Fruit fly (Drosophila melanogaster): ENCODE measurements around the gene CG3558.

Gene CG3558

dm6 chr2L:3022986-3023385 lies 30.3 kb downstream of the CG3558 start, which contains the start of the genes alpha4GT1 and Prp40:
Gene alpha4GT1, minus strand, starts transcription at chr2L:3023141.
Gene Prp40, plus strand, starts transcription at chr2L:3023226.
- TF ChIP-seq CG17801 (GFP tag; optimal IDR thresholded peaks at IDR 0.05; ENCODE audit: partially characterized antibody) = peak; percentile 38

DNA sequence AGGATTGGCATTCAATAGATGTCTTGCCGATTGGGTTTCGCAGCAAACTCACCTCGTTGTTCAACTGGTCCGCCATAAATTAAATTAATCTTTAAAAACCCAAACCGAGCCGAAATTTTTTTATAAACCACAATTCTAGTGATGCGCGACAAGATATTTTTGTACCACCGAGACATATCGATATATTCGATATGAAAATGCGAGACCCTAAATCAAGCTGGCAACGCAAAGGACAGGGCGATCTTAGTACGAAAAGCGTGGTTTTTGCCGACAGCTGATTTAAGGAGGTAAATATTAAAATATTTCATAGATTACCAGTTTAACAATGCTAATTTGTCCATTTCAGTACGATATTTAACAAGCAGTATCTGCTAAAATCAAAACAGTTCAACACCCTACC lies 36.3 kb downstream of the CG3558 start, which contains the start of the genes Sf3b2 and CG17219:
TSS of gene Sf3b2 (minus strand) at position 157 of the 400 bp plus-strand sequence.
TSS of gene CG17219 (plus strand) at position 242 of the 400 bp plus-strand sequence.
- TF ChIP-seq CG17801 (GFP tag; optimal IDR thresholded peaks at IDR 0.05; ENCODE audit: partially characterized antibody) = peak; percentile 15

dm6 chr2L:3030350-3030749 lies 37.7 kb downstream of the CG3558 start, which contains the start of gene GABPI:
Gene GABPI, plus strand, starts transcription at chr2L:3030539.
- TF ChIP-seq CG17801 (GFP tag; optimal IDR thresholded peaks at IDR 0.05; ENCODE audit: partially characterized antibody) = peak; percentile 3

- TF ChIP-seq CG17801 (GFP tag; optimal IDR thresholded peaks at IDR 0.05; ENCODE audit: partially characterized antibody) = no peak
Observed at dm6 chr2L:3034969-3035368, 42.3 kb downstream of the CG3558 start, which contains the start of gene CG17258. Gene CG17258, minus strand, starts transcription at chr2L:3035348.

DNA sequence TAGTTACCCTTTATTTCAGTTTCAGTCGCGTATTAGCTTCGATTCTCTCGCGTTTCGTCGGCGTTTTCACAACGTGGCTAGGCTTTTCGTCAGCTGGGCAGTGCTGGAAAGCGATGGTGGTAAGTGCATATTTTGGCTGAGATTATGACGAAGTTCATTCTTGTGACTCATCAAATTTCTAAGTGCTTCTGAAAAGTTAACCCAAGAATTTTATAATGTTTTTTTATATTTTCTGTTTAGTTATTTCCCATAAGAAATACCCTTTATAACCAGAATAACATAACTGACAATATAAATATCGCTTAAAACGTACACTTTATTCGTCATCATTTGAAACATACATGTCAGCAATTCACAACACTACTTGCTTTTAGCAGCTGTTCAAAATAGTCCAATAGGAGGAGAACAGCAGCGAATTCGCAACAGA lies 44.5 kb downstream of the CG3558 start, which contains the start of the genes CG17260 and SerRS:
TSS of gene CG17260 (plus strand) at position 78 of the 427 bp plus-strand sequence.
TSS of gene SerRS (minus strand) at position 251 of the 427 bp plus-strand sequence.
- TF ChIP-seq CG17801 (GFP tag; optimal IDR thresholded peaks at IDR 0.05; ENCODE audit: partially characterized antibody) = peak; percentile 92

DNA sequence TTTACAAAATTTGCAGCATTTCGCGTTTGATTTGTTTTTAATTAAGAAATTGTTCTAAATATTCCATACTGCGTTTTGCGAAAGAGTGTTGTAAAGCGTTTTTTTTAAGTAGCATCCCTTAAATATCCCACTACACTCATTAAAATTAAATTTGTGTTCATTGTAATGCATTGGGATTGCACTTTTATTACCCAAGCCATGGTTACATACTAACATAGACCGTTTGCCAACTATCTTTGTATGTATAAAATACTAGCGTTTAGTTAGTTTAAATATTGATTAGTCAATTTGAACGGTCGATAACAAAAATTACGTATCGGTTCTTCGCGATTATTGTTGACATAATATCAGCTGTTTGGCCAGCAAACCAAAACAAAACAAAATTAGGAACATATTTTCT lies 47.1 kb downstream of the CG3558 start, which contains the start of the genes cnir and CG17221:
TSS of gene cnir (minus strand) at position 39 of the 400 bp plus-strand sequence.
TSS of gene CG17221 (plus strand) at position 203 of the 400 bp plus-strand sequence.
- TF ChIP-seq CG17801 (GFP tag; optimal IDR thresholded peaks at IDR 0.05; ENCODE audit: partially characterized antibody) = peak; percentile 71

DNA sequence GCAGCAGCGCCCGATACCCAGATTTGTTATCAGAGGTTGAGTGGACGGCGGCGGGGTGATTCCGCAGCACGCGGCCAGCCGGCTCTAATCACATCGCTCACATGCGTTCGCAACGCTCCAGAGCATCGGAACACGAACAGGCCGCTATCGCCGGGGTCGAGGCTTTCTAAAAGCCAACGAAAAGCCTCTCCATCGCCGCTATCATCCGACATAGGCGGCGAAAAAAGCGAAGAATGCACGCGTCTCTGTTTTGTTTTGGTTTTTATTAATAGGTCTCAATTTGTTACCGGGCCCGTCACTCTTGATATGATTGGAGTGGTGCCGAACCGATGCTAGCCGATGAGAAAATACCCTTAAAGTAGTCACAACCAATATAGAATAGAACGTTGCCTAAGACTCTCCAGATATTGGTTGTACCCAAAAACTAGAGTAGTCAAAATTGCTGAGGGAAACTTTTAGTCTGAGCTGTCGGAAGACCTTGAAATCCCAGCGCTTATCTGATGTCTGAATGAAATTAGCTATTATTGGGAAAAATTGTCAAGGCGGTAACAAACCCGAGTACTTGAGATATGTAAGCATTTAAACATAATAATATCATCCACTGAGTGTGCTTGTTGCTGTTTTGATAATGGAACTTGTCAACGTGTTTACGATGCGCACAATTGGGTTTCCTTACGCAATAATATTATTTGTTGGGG lies 49.4 kb downstream of the CG3558 start, which contains the start of gene CG17261:
TSS of gene CG17261 (plus strand) at position 634 of the 698 bp plus-strand sequence.
- TF ChIP-seq CG17801 (GFP tag; optimal IDR thresholded peaks at IDR 0.05; ENCODE audit: partially characterized antibody) = peak; percentile 17

DNA sequence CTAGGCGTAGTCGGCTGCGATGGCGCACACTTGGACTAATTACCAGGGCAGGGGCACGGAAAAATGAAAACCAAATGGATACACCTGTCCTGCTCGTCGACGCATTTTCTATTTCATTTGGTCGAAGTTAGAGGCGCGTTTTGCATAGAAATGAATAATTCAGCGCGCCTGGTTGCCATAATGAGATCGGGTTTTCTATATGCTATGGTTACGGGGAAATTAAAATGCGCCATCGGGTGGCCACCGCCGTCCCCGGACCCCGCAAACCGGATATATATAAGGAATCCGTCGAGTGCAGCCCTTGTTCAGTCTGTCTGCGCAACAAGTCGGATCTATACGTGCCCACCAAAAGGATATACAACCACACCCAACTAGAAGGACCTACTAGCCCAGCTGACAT lies 51.0 kb downstream of the CG3558 start, which contains the start of gene FASN2:
TSS of gene FASN2 (plus strand) at position 301 of the 400 bp plus-strand sequence.
- TF ChIP-seq CG17801 (GFP tag; optimal IDR thresholded peaks at IDR 0.05; ENCODE audit: partially characterized antibody) = no peak

DNA sequence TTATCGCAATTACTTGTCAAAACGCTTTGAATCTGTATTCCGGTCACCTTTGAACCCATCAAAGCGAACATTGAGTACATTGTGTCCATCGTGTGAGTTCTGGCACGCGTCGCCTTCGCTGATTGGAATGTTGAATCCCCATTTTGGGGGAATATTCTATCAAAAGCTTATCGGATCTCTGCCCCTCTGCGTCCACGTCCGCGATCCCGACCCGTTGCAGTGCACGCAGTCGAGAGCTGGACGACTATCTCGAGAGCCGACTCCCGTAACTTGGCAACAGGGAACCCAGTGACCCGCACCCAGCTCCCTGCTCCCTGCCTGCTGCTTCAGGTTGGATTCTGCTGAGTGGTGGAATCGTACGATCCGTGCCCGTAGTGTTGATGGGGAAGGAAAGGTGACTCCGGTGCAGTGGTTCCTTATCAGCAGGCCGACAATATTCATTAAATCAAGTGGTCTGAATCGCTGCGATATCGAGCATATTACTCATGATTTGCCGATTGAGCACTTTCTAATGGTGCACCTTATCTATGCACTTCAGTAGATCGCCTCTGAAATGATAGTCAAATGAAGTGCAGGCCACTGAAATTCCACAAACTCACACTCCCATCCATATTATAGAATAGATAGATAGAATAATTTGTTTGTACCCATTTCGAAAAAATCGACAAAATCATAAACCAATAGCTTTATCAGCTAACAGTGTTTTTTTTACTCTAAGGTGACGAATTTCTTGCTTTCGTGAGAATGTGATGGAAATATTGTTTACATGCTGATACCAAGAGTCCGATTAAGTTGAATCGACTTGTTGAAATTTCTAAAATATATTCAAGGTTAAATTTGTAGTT lies 52.2 kb downstream of the CG3558 start:
- TF ChIP-seq CG17801 (GFP tag; optimal IDR thresholded peaks at IDR 0.05; ENCODE audit: partially characterized antibody) = no peak
